Worm (Caenorhabditis elegans) whole organism, L1 larva: ENCODE data around the gene Y44A6C.2.

Source experiments
- C04F5.9 ChIP-seq: sonication (generic microtip); optimal IDR thresholded peaks from 2 replicates; lab custom pipeline; 2016; ENCODE audit warnings: missing genetic modification characterization, missing compliant biosample characterization
- C16A3.4 ChIP-seq: fragments of 150-350 bp; optimal IDR thresholded peaks from 2 replicates; lab custom pipeline; 2014; ENCODE audit warnings: missing biosample characterization, missing genetic modification characterization
- C34B4.2 ChIP-seq: sonication (generic microtip); optimal IDR thresholded peaks from 2 replicates; lab custom pipeline; 2017; ENCODE audit warnings: mild to moderate bottlenecking, missing genetic modification characterization, missing compliant biosample characterization
- Y116A8C.19 ChIP-seq: sonication (generic microtip); optimal IDR thresholded peaks from 2 replicates; lab custom pipeline; 2016; ENCODE audit warnings: missing compliant biosample characterization, missing genetic modification characterization, borderline replicate concordance
- aly-2 ChIP-seq: fragments of 150-350 bp; optimal IDR thresholded peaks from 2 replicates; lab custom pipeline; 2014; ENCODE audit warnings: missing biosample characterization, missing genetic modification characterization
- ama-1 ChIP-seq: fragments of 150-350 bp; optimal IDR thresholded peaks from 2 replicates; lab custom pipeline; 2014
- blmp-1 ChIP-seq: fragments of 150-350 bp; optimal IDR thresholded peaks from 2 replicates; lab custom pipeline; 2014; ENCODE audit warnings: missing biosample characterization, missing genetic modification characterization
- ceh-82 ChIP-seq, 3 experiments: fragments of 150-350 bp in 1 of 3; sonication (generic microtip) in 2 of 3; optimal IDR thresholded peaks; 2 replicates each; lab custom pipeline; 2014 to 2017; ENCODE audit warnings: missing biosample characterization in 3 of 3, missing genetic modification characterization in 3 of 3
- ceh-88 ChIP-seq: fragments of 200-800 bp; sonication (Bioruptor generic); IDR thresholded peaks from 2 replicates; pipeline ENCODE4 v1.3.6; 2022; ENCODE audit warnings: missing genetic modification characterization, missing compliant biosample characterization
- ces-1 ChIP-seq: fragments of 150-350 bp; optimal IDR thresholded peaks from 2 replicates; lab custom pipeline; 2014; ENCODE audit warnings: missing biosample characterization, missing genetic modification reagents, missing genetic modification characterization
- dpl-1 ChIP-seq, 3 experiments: fragments of 150-350 bp in 2 of 3; sonication (generic microtip) in 1 of 3; optimal IDR thresholded peaks; 2 replicates each; lab custom pipeline; 2014 to 2017; ENCODE audit warnings: missing biosample characterization in 3 of 3, missing genetic modification characterization in 3 of 3, missing genetic modification reagents in 3 of 3
- efl-1 ChIP-seq, 4 experiments: fragments of 150-350 bp; optimal IDR thresholded peaks in 3 of 4; peaks in 1 of 4; 1 replicate in 1 of 4; 2 replicates in 3 of 4; lab custom pipeline; 2014; ENCODE audit warnings: missing biosample characterization in 2 of 4, missing genetic modification characterization in 2 of 4, missing genetic modification reagents in 2 of 4
- elt-2 ChIP-seq: sonication (generic microtip); optimal IDR thresholded peaks from 2 replicates; lab custom pipeline; 2016; ENCODE audit warnings: missing genetic modification characterization, mild to moderate bottlenecking, inconsistent platforms, missing compliant biosample characterization, missing genetic modification reagents
- elt-3 ChIP-seq, 6 experiments: fragments of 150-350 bp in 1 of 6; sonication (generic microtip); optimal IDR thresholded peaks; 2 replicates each; lab custom pipeline; 2017 to 2018; ENCODE audit warnings: missing biosample characterization in 6 of 6, missing genetic modification characterization in 6 of 6, inconsistent platforms in 1 of 6
- grh-1 ChIP-seq: fragments of 200-800 bp; sonication (Bioruptor generic); IDR thresholded peaks from 2 replicates; pipeline ENCODE4 v1.3.6; 2022; ENCODE audit warnings: missing genetic modification reagents, missing genetic modification characterization, missing compliant biosample characterization
- hlh-17 ChIP-seq: fragments of 200-800 bp; sonication (Bioruptor generic); optimal IDR thresholded peaks from 2 replicates; lab custom pipeline; 2018; ENCODE audit warnings: missing genetic modification characterization, mild to moderate bottlenecking, missing compliant biosample characterization, moderate library complexity, borderline replicate concordance
- hlh-4 ChIP-seq: sonication (generic microtip); optimal IDR thresholded peaks from 2 replicates; lab custom pipeline; 2016; ENCODE audit warnings: mild to moderate bottlenecking, missing genetic modification characterization, missing compliant biosample characterization
- isw-1 ChIP-seq: fragments of 200-800 bp; sonication (Bioruptor generic); IDR thresholded peaks from 2 replicates; pipeline ENCODE4 v1.3.6; 2022; ENCODE audit warnings: missing genetic modification characterization, missing compliant biosample characterization
- lin-14 ChIP-seq: fragments of 200-800 bp; sonication (Bioruptor generic); optimal IDR thresholded peaks from 2 replicates; lab custom pipeline; 2018; ENCODE audit warnings: mild to moderate bottlenecking, missing genetic modification characterization, moderate library complexity, missing compliant biosample characterization
- lin-15B ChIP-seq: fragments of 150-350 bp; sonication (generic microtip); optimal IDR thresholded peaks from 3 replicates; lab custom pipeline; 2014; ENCODE audit warnings: missing biosample characterization, missing genetic modification characterization
- lin-35 ChIP-seq, 2 experiments: fragments of 150-350 bp; optimal IDR thresholded peaks; 2 replicates each; lab custom pipeline; 2014; ENCODE audit warnings: missing biosample characterization in 2 of 2, missing genetic modification characterization in 2 of 2, missing genetic modification reagents in 2 of 2
- lsy-2 ChIP-seq, 2 experiments: fragments of 150-350 bp; optimal IDR thresholded peaks; 2 replicates each; lab custom pipeline; 2014; ENCODE audit warnings: missing biosample characterization in 2 of 2, missing genetic modification characterization in 2 of 2
- mab-9 ChIP-seq: fragments of 200-800 bp; sonication (Bioruptor generic); IDR thresholded peaks from 2 replicates; pipeline ENCODE4 v1.3.6; 2022; ENCODE audit warnings: missing genetic modification reagents, missing genetic modification characterization, missing compliant biosample characterization
- mep-1 ChIP-seq: fragments of 150-350 bp; optimal IDR thresholded peaks from 2 replicates; lab custom pipeline; 2014; ENCODE audit warnings: missing biosample characterization, missing genetic modification characterization
- nhr-12 ChIP-seq: sonication (generic microtip); optimal IDR thresholded peaks from 2 replicates; lab custom pipeline; 2017; ENCODE audit warnings: missing biosample characterization, missing genetic modification characterization
- nhr-20 ChIP-seq: sonication (generic microtip); optimal IDR thresholded peaks from 2 replicates; lab custom pipeline; 2016; ENCODE audit warnings: mild to moderate bottlenecking, missing genetic modification characterization, missing compliant biosample characterization
- nhr-28 ChIP-seq: fragments of 150-350 bp; optimal IDR thresholded peaks from 2 replicates; lab custom pipeline; 2014; ENCODE audit warnings: missing biosample characterization, missing genetic modification characterization
- nhr-47 ChIP-seq: sonication (generic microtip); optimal IDR thresholded peaks from 2 replicates; lab custom pipeline; 2016; ENCODE audit warnings: mild to moderate bottlenecking, missing genetic modification characterization, moderate library complexity, missing compliant biosample characterization
- nhr-71 ChIP-seq: sonication (generic microtip); optimal IDR thresholded peaks from 2 replicates; lab custom pipeline; 2016; ENCODE audit warnings: mild to moderate bottlenecking, missing genetic modification characterization, moderate library complexity, missing compliant biosample characterization
- nhr-76 ChIP-seq: sonication (generic microtip); optimal IDR thresholded peaks from 2 replicates; lab custom pipeline; 2017; ENCODE audit warnings: missing biosample characterization, missing genetic modification characterization
- nhr-77 ChIP-seq: fragments of 150-350 bp; optimal IDR thresholded peaks from 2 replicates; lab custom pipeline; 2014; ENCODE audit warnings: missing biosample characterization, missing genetic modification characterization
- nhr-90 ChIP-seq: sonication (generic microtip); optimal IDR thresholded peaks from 2 replicates; lab custom pipeline; 2016; ENCODE audit warnings: mild to moderate bottlenecking, missing genetic modification characterization, missing compliant biosample characterization; ENCODE audit not compliant: poor library complexity
- rnt-1 ChIP-seq: sonication (generic microtip); optimal IDR thresholded peaks from 2 replicates; lab custom pipeline; 2016; ENCODE audit warnings: mild to moderate bottlenecking, missing genetic modification characterization, moderate library complexity, missing compliant biosample characterization
- skn-1 ChIP-seq: fragments of 150-350 bp; optimal IDR thresholded peaks from 2 replicates; lab custom pipeline; 2014; ENCODE audit warnings: missing biosample characterization, missing genetic modification characterization
- snpc-4 ChIP-seq: fragments of 150-350 bp; optimal IDR thresholded peaks from 2 replicates; lab custom pipeline; 2014; ENCODE audit warnings: missing biosample characterization, missing genetic modification characterization
- snu-23 ChIP-seq: sonication (generic microtip); optimal IDR thresholded peaks from 2 replicates; lab custom pipeline; 2016; ENCODE audit warnings: missing genetic modification characterization, missing compliant biosample characterization
- sptf-1 ChIP-seq: fragments of 150-350 bp; optimal IDR thresholded peaks from 2 replicates; lab custom pipeline; 2014; ENCODE audit warnings: missing biosample characterization, missing genetic modification characterization
- sup-37 ChIP-seq: fragments of 200-800 bp; sonication (Bioruptor generic); optimal IDR thresholded peaks from 2 replicates; lab custom pipeline; 2018; ENCODE audit warnings: mild to moderate bottlenecking, missing genetic modification characterization, missing compliant biosample characterization
- unc-86 ChIP-seq: sonication (generic microtip); optimal IDR thresholded peaks from 2 replicates; lab custom pipeline; 2016; ENCODE audit warnings: missing genetic modification characterization, missing compliant biosample characterization
- ztf-11 ChIP-seq, 2 experiments: sonication (generic microtip); optimal IDR thresholded peaks; 2 replicates each; lab custom pipeline; 2016 to 2017; ENCODE audit warnings: missing genetic modification characterization in 2 of 2, missing biosample characterization in 1 of 2, missing compliant biosample characterization in 1 of 2
- ztf-4 ChIP-seq: fragments of 150-350 bp; optimal IDR thresholded peaks from 2 replicates; lab custom pipeline; 2014; ENCODE audit warnings: missing biosample characterization, missing genetic modification characterization

Y44A6C.2 gene

ce11 chrV:20744290-20744837 is 22.3 kb downstream of the Y44A6C.2 start, which contains the start of gene dnj-25:
Gene dnj-25, minus strand, starts transcription at chrV:20744346.
- TF ChIP-seq C16A3.4 (tag; lab: Kevin White, UChicago) (peak; percentile 7), mep-1 (tag; lab: Kevin White, UChicago) (peak; percentile 51), unc-86 (no peak), snu-23 (GFP tag; lab: Kevin White, UChicago) (peak; percentile 47), nhr-12 (no peak), elt-3 (tag; optimal IDR thresholded peaks at IDR 0.05; lab: Kevin White, UChicago) (no peak), C04F5.9 (no peak), elt-2 (no peak), hlh-4 (tag; lab: Kevin White, UChicago) (no peak), hlh-17 (GFP tag; lab: Kevin White, UChicago) (no peak), nhr-90 (tag; lab: Kevin White, UChicago) (no peak), ztf-11 (tag; optimal IDR thresholded peaks at IDR 0.05; lab: Kevin White, UChicago) (no peak), mab-9 (GFP tag; lab: Robert Waterston, UW) (no peak), C34B4.2 (tag; lab: Kevin White, UChicago) (no peak), blmp-1 (tag; lab: Kevin White, UChicago) (peak; percentile 95), skn-1 (tag; lab: Kevin White, UChicago) (peak; percentile 37), nhr-76 (tag; lab: Kevin White, UChicago) (no peak), isw-1 (no peak), nhr-47 (tag; lab: Kevin White, UChicago) (peak; percentile 10), snpc-4 (tag; lab: Kevin White, UChicago) (no peak), ceh-88 (no peak), nhr-20 (peak; percentile 14), lin-35 (GFP tag; optimal IDR thresholded peaks at IDR 0.05; lab: Kevin White, UChicago) (peak; percentile 19 to 50), Y116A8C.19 (tag; lab: Kevin White, UChicago) (no peak), rnt-1 (tag; lab: Kevin White, UChicago) (no peak), ztf-4 (tag; lab: Kevin White, UChicago) (no peak), lin-15B (tag; lab: Kevin White, UChicago) (no peak), nhr-28 (tag; lab: Kevin White, UChicago) (no peak), dpl-1 (GFP tag; optimal IDR thresholded peaks at IDR 0.05; lab: Kevin White, UChicago) (peak in 1 of 3 experiments; percentile 41), nhr-71 (tag; lab: Kevin White, UChicago) (peak; percentile 35), efl-1 (optimal IDR thresholded peaks at IDR 0.05; lab: Kevin White, UChicago) (peak; percentile 35 to 46), efl-1 (GFP tag; optimal IDR thresholded peaks at IDR 0.05 in 1 of 2; lab: Kevin White, UChicago) (peak; percentile 31 to 89), nhr-77 (tag; lab: Kevin White, UChicago) (no peak), sptf-1 (tag; lab: Kevin White, UChicago) (no peak), grh-1 (GFP tag; lab: Robert Waterston, UW) (peak; percentile 62), ces-1 (GFP tag; lab: Kevin White, UChicago) (no peak), lin-14 (GFP tag; lab: Kevin White, UChicago) (peak; percentile 47), ceh-82 (tag; optimal IDR thresholded peaks at IDR 0.05; lab: Kevin White, UChicago) (peak in 1 of 3 experiments; percentile 31), aly-2 (no peak), lsy-2 (tag; optimal IDR thresholded peaks at IDR 0.05; lab: Kevin White, UChicago) (peak; percentile 37 to 52), sup-37 (GFP tag; lab: Kevin White, UChicago) (no peak)
- TF ChIP-seq, all 84 proteins: peak for 15

DNA sequence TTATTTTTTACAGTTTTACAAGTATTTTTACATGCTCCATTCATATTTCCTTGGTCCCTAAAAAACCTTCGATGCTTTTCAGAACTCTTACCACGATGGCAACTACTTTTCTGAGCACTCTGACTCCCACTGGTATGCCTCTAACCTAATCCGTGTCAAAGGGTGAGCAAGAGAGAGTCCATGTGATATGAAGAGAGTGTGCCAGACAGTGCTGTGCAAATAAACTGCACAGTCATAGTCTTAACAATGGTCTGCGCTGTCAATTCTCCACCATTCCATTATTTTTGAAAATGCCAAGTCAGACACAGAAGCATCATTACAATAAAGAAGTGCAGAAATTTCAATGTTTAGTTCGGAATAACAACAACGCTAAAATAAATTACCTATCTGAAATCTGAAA is 23.2 kb downstream of the Y44A6C.2 start:
- no peak for TF ChIP-seq efl-1 (optimal IDR thresholded peaks at IDR 0.05; lab: Kevin White, UChicago)
- peak in 1 of 2 experiments; percentile 8 for TF ChIP-seq efl-1 (GFP tag; optimal IDR thresholded peaks at IDR 0.05 in 1 of 2; lab: Kevin White, UChicago)
- TF ChIP-seq ama-1 (lab: Kevin White, UChicago): no peak
